Fruit fly (Drosophila melanogaster) whole organism, embryonic: ENCODE measurements around the gene Atg14.

Experiments
- CG10565 ChIP-seq: fragments of 200-800 bp; sonication (Bioruptor generic); optimal IDR thresholded peaks from 3 replicates; lab custom pipeline; 2016; ENCODE audit warnings: missing biosample characterization, mild to moderate bottlenecking, missing genetic modification characterization
- CG12071 ChIP-seq: fragments of 200-800 bp; sonication (Bioruptor generic); optimal IDR thresholded peaks from 3 replicates; lab custom pipeline; 2018; ENCODE audit warnings: missing biosample characterization, mild to moderate bottlenecking, missing genetic modification characterization
- CG12219 ChIP-seq: fragments of 200-800 bp; sonication (Bioruptor generic); optimal IDR thresholded peaks from 3 replicates; lab custom pipeline; 2018; ENCODE audit warnings: missing biosample characterization, mild to moderate bottlenecking, missing genetic modification characterization
- CG12391 ChIP-seq: fragments of 200-800 bp; sonication (Bioruptor generic); optimal IDR thresholded peaks from 3 replicates; lab custom pipeline; 2018; ENCODE audit warnings: missing biosample characterization, mild to moderate bottlenecking, missing genetic modification characterization, moderate library complexity
- CG13296 ChIP-seq: fragments of 200-800 bp; sonication (Bioruptor generic); optimal IDR thresholded peaks from 3 replicates; lab custom pipeline; 2018; ENCODE audit warnings: missing biosample characterization, mild to moderate bottlenecking, missing genetic modification characterization
- CG15073 ChIP-seq: fragments of 200-800 bp; sonication (Bioruptor generic); optimal IDR thresholded peaks from 2 replicates; lab custom pipeline; 2016; ENCODE audit warnings: missing biosample characterization, missing genetic modification characterization
- CG1603 ChIP-seq: fragments of 200-800 bp; sonication (Bioruptor generic); optimal IDR thresholded peaks from 2 replicates; lab custom pipeline; 2019; ENCODE audit warnings: missing biosample characterization, mild to moderate bottlenecking, missing genetic modification characterization, moderate library complexity
- CG1832 ChIP-seq: fragments of 200-800 bp; sonication (Bioruptor generic); optimal IDR thresholded peaks from 2 replicates; lab custom pipeline; 2017; ENCODE audit warnings: missing biosample characterization, mild to moderate bottlenecking, missing genetic modification characterization, inconsistent platforms
- CG18476 ChIP-seq: fragments of 200-800 bp; sonication (Bioruptor generic); optimal IDR thresholded peaks from 2 replicates; lab custom pipeline; 2016; ENCODE audit warnings: missing biosample characterization, mild to moderate bottlenecking, missing genetic modification characterization
- CG2129 ChIP-seq: fragments of 200-800 bp; sonication (Bioruptor generic); IDR thresholded peaks from 2 replicates; pipeline ENCODE4 v1.3.6; 2022; ENCODE audit warnings: missing biosample characterization, missing genetic modification characterization; ENCODE audit not compliant: partially characterized antibody
- CG2678 ChIP-seq: fragments of 200-800 bp; sonication (Bioruptor generic); optimal IDR thresholded peaks from 3 replicates; lab custom pipeline; 2019; ENCODE audit warnings: missing biosample characterization, mild to moderate bottlenecking, missing genetic modification characterization, moderate library complexity
- CG2712 ChIP-seq: fragments of 200-800 bp; optimal IDR thresholded peaks from 3 replicates; lab custom pipeline; 2019; ENCODE audit warnings: missing biosample characterization, mild to moderate bottlenecking, missing genetic modification characterization, moderate library complexity
- CG30020 ChIP-seq: fragments of 200-800 bp; optimal IDR thresholded peaks from 2 replicates; lab custom pipeline; 2019; ENCODE audit warnings: missing biosample characterization, mild to moderate bottlenecking, missing genetic modification characterization, moderate library complexity
- CG31441 ChIP-seq: fragments of 200-800 bp; sonication (Bioruptor generic); IDR thresholded peaks from 2 replicates; pipeline ENCODE4 v1.3.6; 2022; ENCODE audit warnings: missing biosample characterization, missing genetic modification characterization
- CG32767 ChIP-seq: fragments of 200-800 bp; sonication (Bioruptor generic); IDR thresholded peaks from 2 replicates; pipeline ENCODE4 v1.3.6; 2022; ENCODE audit warnings: missing biosample characterization, missing genetic modification characterization
- CG4282 ChIP-seq: fragments of 200-800 bp; sonication (Bioruptor generic); optimal IDR thresholded peaks from 2 replicates; lab custom pipeline; 2016; ENCODE audit warnings: missing biosample characterization, missing genetic modification characterization
- CG4730 ChIP-seq: fragments of 200-800 bp; sonication (Bioruptor generic); IDR thresholded peaks from 2 replicates; pipeline ENCODE4 v1.3.6; 2022; ENCODE audit warnings: missing biosample characterization, missing genetic modification characterization
- CG6854 ChIP-seq: fragments of 200-800 bp; sonication (Bioruptor generic); optimal IDR thresholded peaks from 3 replicates; lab custom pipeline; 2017; ENCODE audit warnings: missing biosample characterization, mild to moderate bottlenecking, missing genetic modification characterization
- CG7357 ChIP-seq: fragments of 200-800 bp; sonication (Bioruptor generic); IDR thresholded peaks from 3 replicates; pipeline ENCODE4 v1.3.6; 2022; ENCODE audit warnings: missing biosample characterization, missing genetic modification characterization
- CG8089 ChIP-seq: fragments of 200-800 bp; sonication (Bioruptor generic); optimal IDR thresholded peaks from 3 replicates; lab custom pipeline; 2016; ENCODE audit warnings: missing biosample characterization, missing genetic modification characterization
- CG9215 ChIP-seq: fragments of 200-800 bp; sonication (Bioruptor generic); IDR thresholded peaks from 2 replicates; pipeline ENCODE4 v1.3.6; 2022; ENCODE audit warnings: missing biosample characterization, missing genetic modification characterization
- CG9876 ChIP-seq: fragments of 200-800 bp; sonication (Bioruptor generic); optimal IDR thresholded peaks from 2 replicates; lab custom pipeline; 2016; ENCODE audit warnings: missing biosample characterization, missing genetic modification characterization
- Doc2 ChIP-seq: fragments of 200-800 bp; sonication (Bioruptor generic); IDR thresholded peaks from 2 replicates; pipeline ENCODE4 v1.3.6; 2022; ENCODE audit warnings: missing biosample characterization, missing genetic modification characterization
- Dref ChIP-seq: fragments of 200-800 bp; sonication (Bioruptor generic); IDR thresholded peaks from 2 replicates; pipeline ENCODE4 v1.3.6; 2022; ENCODE audit warnings: missing biosample characterization, missing genetic modification characterization
- Drgx ChIP-seq: fragments of 200-800 bp; sonication (Bioruptor generic); IDR thresholded peaks from 2 replicates; pipeline ENCODE4 v1.3.6; 2022; ENCODE audit warnings: missing biosample characterization, missing genetic modification characterization
- HLH4C ChIP-seq: fragments of 200-800 bp; sonication (Bioruptor generic); IDR thresholded peaks from 3 replicates; pipeline ENCODE4 v1.3.6; 2022; ENCODE audit warnings: missing biosample characterization, missing genetic modification characterization; ENCODE audit not compliant: partially characterized antibody
- Hey ChIP-seq: fragments of 200-800 bp; sonication (Bioruptor generic); optimal IDR thresholded peaks from 3 replicates; lab custom pipeline; 2018; ENCODE audit warnings: missing biosample characterization, mild to moderate bottlenecking, missing genetic modification characterization
- Hr3 ChIP-seq: fragments of 200-800 bp; sonication (Bioruptor generic); optimal IDR thresholded peaks from 3 replicates; lab custom pipeline; 2016; ENCODE audit warnings: missing biosample characterization, missing genetic modification characterization
- MTF-1 ChIP-seq: fragments of 200-800 bp; sonication (Bioruptor generic); optimal IDR thresholded peaks from 2 replicates; lab custom pipeline; 2018; ENCODE audit warnings: missing biosample characterization, mild to moderate bottlenecking, missing genetic modification characterization, borderline replicate concordance
- NC2β ChIP-seq: fragments of 200-800 bp; sonication (Bioruptor generic); optimal IDR thresholded peaks from 2 replicates; lab custom pipeline; 2016; ENCODE audit warnings: missing biosample characterization, missing genetic modification characterization
- bigmax ChIP-seq: fragments of 200-800 bp; sonication (Bioruptor generic); optimal IDR thresholded peaks from 2 replicates; lab custom pipeline; 2018; ENCODE audit warnings: missing biosample characterization, mild to moderate bottlenecking, missing genetic modification characterization
- bowl ChIP-seq: fragments of 200-800 bp; sonication (Bioruptor generic); IDR thresholded peaks from 2 replicates; pipeline ENCODE4 v1.3.6; 2022; ENCODE audit warnings: missing biosample characterization, missing genetic modification characterization
- caup ChIP-seq: fragments of 200-800 bp; sonication (Bioruptor generic); optimal IDR thresholded peaks from 3 replicates; lab custom pipeline; 2017; ENCODE audit warnings: missing biosample characterization, mild to moderate bottlenecking, missing genetic modification characterization, moderate library complexity; ENCODE audit not compliant: severe bottlenecking
- dmrt99B ChIP-seq: fragments of 200-800 bp; sonication (Bioruptor generic); optimal IDR thresholded peaks from 2 replicates; lab custom pipeline; 2018; ENCODE audit warnings: missing biosample characterization, mild to moderate bottlenecking, missing genetic modification characterization, moderate library complexity
- ftz-f1 ChIP-seq: fragments of 200-800 bp; sonication (Bioruptor generic); optimal IDR thresholded peaks from 2 replicates; lab custom pipeline; 2016; ENCODE audit warnings: missing biosample characterization, missing genetic modification characterization
- gcm2 ChIP-seq: fragments of 200-800 bp; sonication (Bioruptor generic); optimal IDR thresholded peaks from 2 replicates; lab custom pipeline; 2016; ENCODE audit warnings: missing biosample characterization, missing genetic modification characterization
- gro ChIP-seq: fragments of 200-800 bp; sonication (Bioruptor generic); optimal IDR thresholded peaks from 2 replicates; lab custom pipeline; 2016; ENCODE audit warnings: missing biosample characterization, missing genetic modification characterization
- ham ChIP-seq: fragments of 200-800 bp; sonication (Bioruptor generic); IDR thresholded peaks from 2 replicates; pipeline ENCODE4 v1.3.6; 2022; ENCODE audit warnings: missing biosample characterization, missing genetic modification characterization
- her ChIP-seq: fragments of 200-800 bp; sonication (Bioruptor generic); optimal IDR thresholded peaks from 2 replicates; lab custom pipeline; 2016; ENCODE audit warnings: missing biosample characterization, missing genetic modification characterization
- hkb ChIP-seq, 2 experiments: fragments of 200-800 bp in 1 of 2; fragments of >200 bp in 1 of 2; sonication (Bioruptor generic) in 1 of 2; IDR thresholded peaks in 1 of 2; optimal IDR thresholded peaks in 1 of 2; 2 replicates each; pipeline versions ENCODE4 v1.3.6 to Lab custom; 2017 to 2022; ENCODE audit warnings: missing biosample characterization in 1 of 2, missing genetic modification characterization in 1 of 2
- ind ChIP-seq: fragments of 200-800 bp; sonication (Bioruptor generic); optimal IDR thresholded peaks from 3 replicates; lab custom pipeline; 2016; ENCODE audit warnings: missing biosample characterization, missing genetic modification characterization
- kni ChIP-seq: fragments of 200-800 bp; sonication (Bioruptor generic); optimal IDR thresholded peaks from 3 replicates; lab custom pipeline; 2017; ENCODE audit warnings: mild to moderate bottlenecking, missing biosample characterization, missing genetic modification reagents, missing genetic modification characterization
- lbe ChIP-seq: fragments of 200-800 bp; sonication (Bioruptor generic); optimal IDR thresholded peaks from 2 replicates; lab custom pipeline; 2016; ENCODE audit warnings: missing biosample characterization, mild to moderate bottlenecking, missing genetic modification characterization
- lilli ChIP-seq: fragments of 200-800 bp; sonication (Bioruptor generic); optimal IDR thresholded peaks from 3 replicates; lab custom pipeline; 2016; ENCODE audit warnings: missing biosample characterization, missing genetic modification characterization
- nmo ChIP-seq: fragments of 200-800 bp; sonication (Bioruptor generic); optimal IDR thresholded peaks from 2 replicates; lab custom pipeline; 2018; ENCODE audit warnings: missing biosample characterization, mild to moderate bottlenecking, missing genetic modification characterization, moderate library complexity
- psq ChIP-seq: fragments of 200-800 bp; sonication (Bioruptor generic); optimal IDR thresholded peaks from 2 replicates; lab custom pipeline; 2017; ENCODE audit warnings: missing biosample characterization, missing genetic modification characterization
- sna ChIP-seq: fragments of 200-800 bp; sonication (Bioruptor generic); IDR thresholded peaks from 2 replicates; pipeline ENCODE4 v1.3.6; 2022; ENCODE audit warnings: missing biosample characterization, missing genetic modification characterization; ENCODE audit not compliant: partially characterized antibody
- stc ChIP-seq: fragments of 200-800 bp; sonication (Bioruptor generic); IDR thresholded peaks from 2 replicates; pipeline ENCODE4 v1.3.6; 2022; ENCODE audit warnings: missing biosample characterization, missing genetic modification characterization
- tio ChIP-seq: fragments of 200-800 bp; sonication (Bioruptor generic); optimal IDR thresholded peaks from 2 replicates; lab custom pipeline; 2017; ENCODE audit warnings: missing biosample characterization, missing genetic modification characterization, inconsistent platforms
- unpg ChIP-seq: fragments of 200-800 bp; sonication (Bioruptor generic); optimal IDR thresholded peaks from 3 replicates; lab custom pipeline; 2018; ENCODE audit warnings: missing biosample characterization, mild to moderate bottlenecking, missing genetic modification characterization, moderate library complexity

Atg14 gene

dm6 chr3R:29089662-29090007, 26.6 kb upstream of the Atg14 start (continued):
- TF ChIP-seq CG2129, result no peak
- no peak for TF ChIP-seq MTF-1
- TF ChIP-seq CG30020 (tag; lab: Kevin White, UChicago), result no peak
- no peak for TF ChIP-seq psq (GFP tag; lab: Kevin White, UChicago)
- TF ChIP-seq CG7357 (GFP tag; lab: Robert Waterston, UW), result peak; percentile 50; the same call in 1 of the 3 replicates
- peak; percentile 75 for TF ChIP-seq CG2678 (tag; lab: Kevin White, UChicago)
- peak; percentile 35 for TF ChIP-seq ftz-f1 (GFP tag; lab: Kevin White, UChicago)
- no peak for TF ChIP-seq bigmax (GFP tag; lab: Kevin White, UChicago)
- no peak for TF ChIP-seq CG10565
- no peak; the same call in 1 of the 2 replicates for TF ChIP-seq CG32767 (GFP tag; lab: Robert Waterston, UW)
- TF ChIP-seq kni (GFP tag; lab: Kevin White, UChicago), result no peak
- peak; percentile 50 for TF ChIP-seq CG6854 (GFP tag; lab: Kevin White, UChicago)
- no peak for TF ChIP-seq Hr3 (GFP tag; lab: Kevin White, UChicago)
- TF ChIP-seq sna (GFP tag; lab: Robert Waterston, UW), result no peak
- no peak for TF ChIP-seq CG4282 (GFP tag; lab: Kevin White, UChicago)
- TF ChIP-seq stc, result peak; percentile 21; the same call in 1 of the 2 replicates
- TF ChIP-seq unpg, result no peak
- TF ChIP-seq CG18476 (GFP tag; lab: Kevin White, UChicago), result peak; percentile 23
- no peak for TF ChIP-seq CG15073 (GFP tag; lab: Kevin White, UChicago)
- no peak for TF ChIP-seq HLH4C
- no peak for TF ChIP-seq ham (GFP tag; lab: Robert Waterston, UW)
- TF ChIP-seq tio (GFP tag; lab: Kevin White, UChicago), result no peak
- no peak for TF ChIP-seq gcm2 (GFP tag; lab: Kevin White, UChicago)
- no peak for TF ChIP-seq Hey
- peak; percentile 23; the same call in 1 of the 2 replicates for TF ChIP-seq CG4730 (GFP tag; lab: Robert Waterston, UW)
- no peak for TF ChIP-seq CG9876 (GFP tag; lab: Kevin White, UChicago)
- peak; percentile 57 for TF ChIP-seq nmo
- no peak for TF ChIP-seq CG1832
- peak; percentile 66 for TF ChIP-seq ind (GFP tag; lab: Kevin White, UChicago)
- peak; percentile 29 for TF ChIP-seq caup
- no peak for TF ChIP-seq lbe (GFP tag; lab: Kevin White, UChicago)
- TF ChIP-seq bowl (GFP tag; lab: Robert Waterston, UW), result no peak
- TF ChIP-seq CG1603 (tag; lab: Kevin White, UChicago), result peak; percentile 40
- TF ChIP-seq CG31441, result peak; percentile 39; the same call in 1 of the 2 replicates
- no peak for TF ChIP-seq lilli (GFP tag; lab: Kevin White, UChicago)
- TF ChIP-seq CG12071, result peak; percentile 39
- TF ChIP-seq dmrt99B, result peak; percentile 77
- no peak for TF ChIP-seq CG12391 (tag; lab: Kevin White, UChicago)
- no peak for TF ChIP-seq hkb (optimal IDR thresholded peaks at IDR 0.05; lab: Kevin White, UChicago)
- peak; percentile 73; the same call in 1 of the 2 replicates for TF ChIP-seq hkb (GFP tag; IDR thresholded peaks at IDR 0.05; lab: Robert Waterston, UW)
- TF ChIP-seq Doc2, result no peak; the same call in 1 of the 2 replicates
- no peak for TF ChIP-seq her (GFP tag; lab: Kevin White, UChicago)
- no peak for TF ChIP-seq NC2β (GFP tag; lab: Kevin White, UChicago)
- no peak for TF ChIP-seq CG8089 (GFP tag; lab: Kevin White, UChicago)
- peak; percentile 60 for TF ChIP-seq CG9215 (GFP tag; lab: Robert Waterston, UW)
- 0 out of 2 replicates have a peak, but pooled peaks have one; percentile 30 for TF ChIP-seq Drgx (GFP tag; lab: Robert Waterston, UW)
- TF ChIP-seq Dref (GFP tag; lab: Robert Waterston, UW), result no peak
- TF ChIP-seq CG2712 (tag; lab: Kevin White, UChicago), result peak; percentile 45
- no peak for TF ChIP-seq CG12219 (GFP tag; lab: Kevin White, UChicago)
- peak; percentile 62 for TF ChIP-seq CG13296 (GFP tag; lab: Kevin White, UChicago)
- no peak for TF ChIP-seq gro (GFP tag; lab: Kevin White, UChicago)
